Fruit fly (Drosophila melanogaster) whole organism, wandering third instar larva: ENCODE measurements around the gene bon.

Experiments used
- OdsH ChIP-seq: fragments of 200-800 bp; sonication (Bioruptor generic); optimal IDR thresholded peaks from 2 replicates; lab custom pipeline; 2016; ENCODE audit warnings: missing biosample characterization, mild to moderate bottlenecking, missing genetic modification characterization
- h ChIP-seq: fragments of 200-800 bp; sonication (Bioruptor generic); optimal IDR thresholded peaks from 3 replicates; lab custom pipeline; 2016; ENCODE audit warnings: missing biosample characterization, mild to moderate bottlenecking, missing genetic modification characterization
- pan ChIP-seq: fragments of >200 bp; optimal IDR thresholded peaks from 2 replicates; lab custom pipeline; 2017
- usp ChIP-seq: fragments of >200 bp; optimal IDR thresholded peaks from 2 replicates; lab custom pipeline; 2017; ENCODE audit warnings: missing biosample characterization, missing genetic modification characterization

dm6 chr3R:20616801-20617200 lies 23.9 kb downstream of the bon start, which contains the start of gene CG15923:
- TF ChIP-seq OdsH (no peak), h (GFP tag; lab: Kevin White, UChicago) (no peak), usp (no peak), pan (lab: Kevin White, UChicago) (no peak)
